Worm (Caenorhabditis elegans): Measurements from ENCODE around the gene msp-76.

msp-76 gene

DNA sequence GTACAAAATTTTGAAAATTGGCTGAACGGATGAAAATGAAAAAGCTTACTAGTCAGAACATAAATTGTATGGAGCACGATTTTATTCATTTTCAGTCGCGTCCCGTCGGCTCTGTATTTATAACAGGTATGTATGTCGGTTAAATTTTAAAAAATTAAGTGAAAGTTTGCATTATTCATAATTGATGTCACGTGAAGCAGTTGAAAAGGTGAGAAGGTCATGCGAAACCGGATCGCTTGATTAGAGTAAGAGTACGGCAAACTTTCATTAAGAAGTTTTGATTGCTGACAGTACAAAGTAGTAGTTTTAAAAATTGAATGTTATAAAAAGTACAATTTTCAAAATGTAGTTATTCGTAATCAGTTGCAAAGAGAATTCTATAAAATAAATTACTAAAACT lies 15.6 kb upstream of the msp-76 start:
- TF ChIP-seq nhr-25 (tag; optimal IDR thresholded peaks at IDR 0.05) (peak; percentile 25), mdl-1 (tag; optimal IDR thresholded peaks at IDR 0.05) (no peak)

ce11 chrIV:9673683-9674336 lies 15.0 kb upstream of the msp-76 start:
- TF ChIP-seq ama-1 (optimal IDR thresholded peaks at IDR 0.05) (peak; percentile 40), nfya-1 (tag; optimal IDR thresholded peaks at IDR 0.05; ENCODE audit: insufficient read depth) (peak; percentile 2), aly-2 (tag; optimal IDR thresholded peaks at IDR 0.05) (no peak), egl-5 (tag; optimal IDR thresholded peaks at IDR 0.05) (no peak), ceh-28 (tag; optimal IDR thresholded peaks at IDR 0.05) (no peak), mml-1 (tag; optimal IDR thresholded peaks at IDR 0.05) (no peak), fkh-10 (GFP tag; optimal IDR thresholded peaks at IDR 0.05) (no peak), elt-2 (tag; optimal IDR thresholded peaks at IDR 0.05) (peak; percentile 40), nhr-23 (tag; optimal IDR thresholded peaks at IDR 0.05) (no peak), pqm-1 (tag; optimal IDR thresholded peaks at IDR 0.05) (peak; percentile 75), elt-1 (tag; optimal IDR thresholded peaks at IDR 0.05) (peak; percentile 72)

DNA sequence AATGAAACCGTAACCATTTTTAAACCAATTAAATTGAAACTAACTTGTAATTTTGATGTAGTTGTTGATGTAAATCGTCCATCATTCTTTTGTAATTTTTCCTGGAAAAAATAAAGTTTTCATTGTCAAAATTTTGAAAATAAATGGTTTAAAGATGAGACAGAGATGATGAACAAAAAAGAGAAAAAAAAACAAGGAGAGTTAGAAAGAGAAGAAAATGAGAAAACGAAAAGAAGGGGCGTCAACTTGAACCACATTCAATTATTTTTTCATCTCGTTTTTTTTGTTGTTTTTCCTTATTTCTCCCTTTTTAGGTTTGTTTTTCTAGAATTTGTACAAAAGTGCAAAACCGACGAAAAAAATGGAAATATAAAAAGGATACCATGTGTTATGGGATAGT lies 13.2 kb upstream of the msp-76 start, which contains the start of gene nhr-34:
TSS of gene nhr-34 (minus strand) at position 101 of the 400 bp plus-strand sequence.
- TF ChIP-seq ceh-82 (tag; optimal IDR thresholded peaks at IDR 0.05) = no peak
- no peak for TF ChIP-seq fkh-2 (tag; optimal IDR thresholded peaks at IDR 0.05)
- TF ChIP-seq jun-1 (tag; optimal IDR thresholded peaks at IDR 0.05) = no peak
- TF ChIP-seq ama-1 (optimal IDR thresholded peaks at IDR 0.05) = no peak
- no peak for TF ChIP-seq nhr-67 (tag; optimal IDR thresholded peaks at IDR 0.05)
- no peak for TF ChIP-seq egl-27 (tag; optimal IDR thresholded peaks at IDR 0.05)
- TF ChIP-seq nhr-11 (tag; optimal IDR thresholded peaks at IDR 0.05) = no peak
- no peak for TF ChIP-seq lsy-12 (tag; optimal IDR thresholded peaks at IDR 0.05)
- TF ChIP-seq egl-5 (tag; optimal IDR thresholded peaks at IDR 0.05) = no peak
- no peak for TF ChIP-seq eor-1 (tag; optimal IDR thresholded peaks at IDR 0.05)
- no peak for TF ChIP-seq fkh-10 (GFP tag; optimal IDR thresholded peaks at IDR 0.05)
- no peak for TF ChIP-seq pqm-1 (tag; optimal IDR thresholded peaks at IDR 0.05)
- TF ChIP-seq nhr-237 (tag; optimal IDR thresholded peaks at IDR 0.05) = no peak
- no peak for TF ChIP-seq nhr-23 (tag; optimal IDR thresholded peaks at IDR 0.05)

DNA sequence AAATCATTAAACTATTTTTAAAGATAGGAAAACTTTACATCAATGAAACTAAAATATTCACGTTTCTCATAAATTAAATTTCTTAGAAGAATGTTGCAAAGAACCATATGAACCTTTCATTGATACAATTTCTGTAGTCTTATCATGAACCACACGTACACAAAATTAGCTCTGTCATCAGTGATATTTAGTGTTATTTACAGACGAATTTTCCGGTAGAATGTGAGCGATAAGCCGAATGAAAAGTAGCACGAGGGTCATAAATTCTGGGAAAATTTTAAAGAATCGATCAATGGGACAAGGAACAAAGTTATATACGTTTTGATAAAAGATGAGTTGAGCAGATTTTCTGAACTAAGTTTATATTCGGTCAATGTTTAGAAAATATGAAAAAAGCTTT lies 12.3 kb upstream of the msp-76 start:
- TF ChIP-seq elt-2 (tag; optimal IDR thresholded peaks at IDR 0.05) = peak; percentile 94
- peak; percentile 54 for TF ChIP-seq pha-4 (tag; optimal IDR thresholded peaks at IDR 0.05)
- peak; percentile 96 for TF ChIP-seq pqm-1 (tag; optimal IDR thresholded peaks at IDR 0.05)
- no peak for TF ChIP-seq nhr-28 (tag; optimal IDR thresholded peaks at IDR 0.05)
- TF ChIP-seq daf-12 (tag; optimal IDR thresholded peaks at IDR 0.05) = no peak

DNA sequence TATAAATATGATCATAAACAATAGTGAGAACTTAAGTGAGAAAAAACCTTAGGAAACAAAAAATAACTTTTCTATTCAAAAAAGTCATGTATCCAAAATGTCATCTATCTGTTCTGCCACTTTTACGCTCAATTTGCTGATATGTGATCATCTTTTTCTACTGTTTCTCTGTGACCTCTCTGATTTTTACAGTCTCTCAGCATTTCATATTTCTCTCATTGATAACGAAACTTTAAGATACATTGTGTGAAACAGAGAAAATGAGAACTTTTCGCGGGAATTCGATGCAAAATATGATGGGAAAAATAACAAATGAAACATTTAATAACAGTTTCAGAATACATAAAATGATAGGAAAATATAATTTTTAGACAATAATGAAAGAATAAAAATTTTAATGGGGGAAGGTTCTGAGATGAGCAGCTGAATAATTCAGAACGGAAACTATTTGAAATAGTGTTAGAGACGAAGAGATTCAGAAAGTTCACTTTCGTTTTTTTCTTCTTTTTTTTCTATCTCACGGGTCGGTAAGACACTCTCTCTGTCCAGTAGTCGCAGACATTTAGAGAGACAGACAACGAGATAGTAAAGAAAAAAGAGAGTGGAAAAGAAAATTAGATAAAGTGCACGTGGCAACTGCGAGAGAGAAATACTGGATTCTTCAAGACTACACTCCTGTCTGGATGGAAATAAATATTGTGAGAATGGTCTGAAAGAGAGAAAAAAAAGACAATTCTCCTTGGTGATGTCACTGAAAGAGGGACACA lies 11.4 kb upstream of the msp-76 start:
- no peak for TF ChIP-seq egl-5 (tag; optimal IDR thresholded peaks at IDR 0.05)
- no peak for TF ChIP-seq nhr-67 (tag; optimal IDR thresholded peaks at IDR 0.05)
- TF ChIP-seq ZK546.5 (tag; optimal IDR thresholded peaks at IDR 0.05) = no peak
- no peak for TF ChIP-seq unc-39 (tag; optimal IDR thresholded peaks at IDR 0.05)
- TF ChIP-seq ztf-11 (tag; optimal IDR thresholded peaks at IDR 0.05) = no peak
- peak; percentile 32 for TF ChIP-seq nhr-25 (tag; optimal IDR thresholded peaks at IDR 0.05)
- peak; percentile 60 for TF ChIP-seq hmg-11 (tag; optimal IDR thresholded peaks at IDR 0.05)
- peak; percentile 83 for TF ChIP-seq pha-4 (tag; optimal IDR thresholded peaks at IDR 0.05)
- TF ChIP-seq R02D3.7 (tag; optimal IDR thresholded peaks at IDR 0.05) = no peak
- TF ChIP-seq tbx-2 (tag; optimal IDR thresholded peaks at IDR 0.05) = peak; percentile 33
- TF ChIP-seq jun-1 (tag; optimal IDR thresholded peaks at IDR 0.05) = peak; percentile 32
- peak; percentile 48 for TF ChIP-seq ceh-28 (tag; optimal IDR thresholded peaks at IDR 0.05)
- TF ChIP-seq nfya-1 (tag; optimal IDR thresholded peaks at IDR 0.05; ENCODE audit: insufficient read depth) = peak; percentile 85
- no peak for TF ChIP-seq ama-1 (optimal IDR thresholded peaks at IDR 0.05)
- TF ChIP-seq nhr-77 (tag; optimal IDR thresholded peaks at IDR 0.05) = no peak
- peak; percentile 74 for TF ChIP-seq fkh-10 (GFP tag; optimal IDR thresholded peaks at IDR 0.05)
- TF ChIP-seq pqm-1 (tag; optimal IDR thresholded peaks at IDR 0.05) = peak; percentile 85
- peak; percentile 96 for TF ChIP-seq mdl-1 (tag; optimal IDR thresholded peaks at IDR 0.05)
- no peak for TF ChIP-seq daf-12 (tag; optimal IDR thresholded peaks at IDR 0.05)
- TF ChIP-seq nhr-12 (tag; optimal IDR thresholded peaks at IDR 0.05) = no peak
- no peak for TF ChIP-seq skn-1 (tag; optimal IDR thresholded peaks at IDR 0.05)
- no peak for TF ChIP-seq egl-27 (tag; optimal IDR thresholded peaks at IDR 0.05)
- TF ChIP-seq sea-2 (GFP tag; optimal IDR thresholded peaks at IDR 0.05) = no peak
- no peak for TF ChIP-seq snpc-4 (tag; optimal IDR thresholded peaks at IDR 0.05)
- no peak for TF ChIP-seq fkh-2 (tag; optimal IDR thresholded peaks at IDR 0.05)
- no peak for TF ChIP-seq ceh-9 (tag; optimal IDR thresholded peaks at IDR 0.05)
- TF ChIP-seq unc-62 (GFP tag; optimal IDR thresholded peaks at IDR 0.05) = no peak
- TF ChIP-seq nhr-43 (tag; optimal IDR thresholded peaks at IDR 0.05; ENCODE audit: poor library complexity, severe bottlenecking) = peak; percentile 81
- TF ChIP-seq nhr-237 (tag; optimal IDR thresholded peaks at IDR 0.05) = no peak
- no peak for TF ChIP-seq nhr-28 (tag; optimal IDR thresholded peaks at IDR 0.05)
- peak; percentile 7 for TF ChIP-seq lin-15B (tag; optimal IDR thresholded peaks at IDR 0.05)
- TF ChIP-seq elt-2 (tag; optimal IDR thresholded peaks at IDR 0.05) = peak; percentile 70
- no peak for TF ChIP-seq ceh-16 (tag; optimal IDR thresholded peaks at IDR 0.05)

Data from whole organism, L3 larva.